Fruit fly (Drosophila melanogaster) Kc167 (cell line): ENCODE measurements around the gene hth.

Source experiments
- Myc ChIP-seq: fragments of >200 bp; optimal IDR thresholded peaks from 2 replicates; lab custom pipeline; 2017; ENCODE audit warnings: missing external identifiers
- Sin3A ChIP-seq: fragments of >200 bp; optimal IDR thresholded peaks from 2 replicates; lab custom pipeline; 2018; ENCODE audit warnings: missing external identifiers
- h ChIP-seq: fragments of >200 bp; optimal IDR thresholded peaks from 3 replicates; lab custom pipeline; 2018; ENCODE audit warnings: missing external identifiers
- psq ChIP-seq: fragments of >200 bp; optimal IDR thresholded peaks from 2 replicates; lab custom pipeline; 2017; ENCODE audit warnings: missing external identifiers

- TF ChIP-seq h (lab: Kevin White, UChicago), result no peak
- no peak for TF ChIP-seq Myc
- no peak for TF ChIP-seq psq (lab: Kevin White, UChicago)
- TF ChIP-seq Sin3A (lab: Kevin White, UChicago), result no peak
Observed at dm6 chr3R:10622151-10622550, 17.2 kb downstream of the hth start.
